Fruit fly (Drosophila melanogaster) whole organism, embryonic: ENCODE results near the gene Nt5b.

Experiments
- CG12942 ChIP-seq: fragments of 200-800 bp; sonication (Bioruptor generic); optimal IDR thresholded peaks from 3 replicates; lab custom pipeline; 2016; ENCODE audit warnings: missing biosample characterization, missing genetic modification characterization
- CG31388 ChIP-seq: fragments of 200-800 bp; sonication (Bioruptor generic); optimal IDR thresholded peaks from 2 replicates; lab custom pipeline; 2016; ENCODE audit warnings: missing biosample characterization, missing genetic modification characterization
- MBD-R2 ChIP-seq: fragments of 200-800 bp; sonication (Bioruptor generic); IDR thresholded peaks from 2 replicates; pipeline ENCODE4 v1.3.6; 2022; ENCODE audit warnings: missing biosample characterization, missing genetic modification characterization
- Xbp1 ChIP-seq: fragments of 200-800 bp; sonication (Bioruptor generic); optimal IDR thresholded peaks from 3 replicates; lab custom pipeline; 2016; ENCODE audit warnings: missing biosample characterization, mild to moderate bottlenecking, missing genetic modification characterization
- Xrp1 ChIP-seq: fragments of 200-800 bp; sonication (Bioruptor generic); IDR thresholded peaks from 2 replicates; pipeline ENCODE4 v1.3.6; 2022; ENCODE audit warnings: missing biosample characterization, missing genetic modification characterization
- YL-1 ChIP-seq: fragments of 200-800 bp; sonication (Bioruptor generic); optimal IDR thresholded peaks from 3 replicates; lab custom pipeline; 2017; ENCODE audit warnings: missing biosample characterization, mild to moderate bottlenecking, missing genetic modification characterization
- luna ChIP-seq: fragments of 200-800 bp; sonication (Bioruptor generic); optimal IDR thresholded peaks from 2 replicates; lab custom pipeline; 2016; ENCODE audit warnings: missing biosample characterization, missing genetic modification characterization
- run ChIP-seq: fragments of 200-800 bp; sonication (Bioruptor generic); optimal IDR thresholded peaks from 3 replicates; lab custom pipeline; 2018; ENCODE audit warnings: missing biosample characterization, mild to moderate bottlenecking, missing genetic modification characterization
- sc ChIP-seq, 3 experiments: fragments of >200 bp in 2 of 3; fragments of 200-800 bp in 1 of 3; sonication (Bioruptor generic) in 1 of 3; optimal IDR thresholded peaks; 2 replicates in 2 of 3; 3 replicates in 1 of 3; lab custom pipeline; 2017; ENCODE audit warnings: mild to moderate bottlenecking in 1 of 3, missing biosample characterization in 1 of 3, missing genetic modification characterization in 1 of 3, missing genetic modification reagents in 1 of 3

DNA sequence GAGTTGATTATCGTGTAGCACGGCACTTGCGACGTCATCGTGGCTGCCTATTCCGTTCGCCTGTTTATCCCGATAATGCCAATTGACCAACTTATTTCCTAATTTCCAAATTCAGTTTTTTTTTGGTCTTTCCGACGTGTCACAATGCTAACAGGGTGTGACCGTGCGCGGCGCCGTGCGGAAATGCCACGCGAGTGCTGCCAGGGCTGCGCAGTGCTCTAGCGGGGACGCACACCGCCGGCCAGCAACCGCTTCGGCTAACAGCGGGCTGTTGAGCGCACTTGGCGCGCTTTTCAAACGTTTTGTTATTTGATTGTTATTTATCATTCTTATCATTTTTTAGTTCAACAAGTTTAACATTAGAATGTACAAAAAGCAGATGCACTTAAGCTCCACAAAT lies 24.9 kb downstream of the Nt5b start, which contains the start of gene betaCOP:
- TF ChIP-seq luna (GFP tag; lab: Kevin White, UChicago) (no peak), Xrp1 (GFP tag; lab: Robert Waterston, UW) (no peak), sc (optimal IDR thresholded peaks at IDR 0.05; lab: Kevin White, UChicago) (no peak), sc (GFP tag; optimal IDR thresholded peaks at IDR 0.05; lab: Kevin White, UChicago) (no peak), CG31388 (GFP tag; lab: Kevin White, UChicago) (no peak), MBD-R2 (GFP tag; lab: Robert Waterston, UW) (peak; percentile 68), Xbp1 (peak; percentile 45), YL-1 (GFP tag; lab: Kevin White, UChicago) (peak; percentile 72), run (no peak), CG12942 (GFP tag; lab: Kevin White, UChicago) (no peak)
